Worm (Caenorhabditis elegans): Measurements from ENCODE around the gene Y69E1A.3.
"Not testable (repeated sequence)": the region's sequence is repeated elsewhere in the genome, so short reads cannot be mapped to it uniquely, and the experiment has no call there.

The Y69E1A.3 gene

DNA sequence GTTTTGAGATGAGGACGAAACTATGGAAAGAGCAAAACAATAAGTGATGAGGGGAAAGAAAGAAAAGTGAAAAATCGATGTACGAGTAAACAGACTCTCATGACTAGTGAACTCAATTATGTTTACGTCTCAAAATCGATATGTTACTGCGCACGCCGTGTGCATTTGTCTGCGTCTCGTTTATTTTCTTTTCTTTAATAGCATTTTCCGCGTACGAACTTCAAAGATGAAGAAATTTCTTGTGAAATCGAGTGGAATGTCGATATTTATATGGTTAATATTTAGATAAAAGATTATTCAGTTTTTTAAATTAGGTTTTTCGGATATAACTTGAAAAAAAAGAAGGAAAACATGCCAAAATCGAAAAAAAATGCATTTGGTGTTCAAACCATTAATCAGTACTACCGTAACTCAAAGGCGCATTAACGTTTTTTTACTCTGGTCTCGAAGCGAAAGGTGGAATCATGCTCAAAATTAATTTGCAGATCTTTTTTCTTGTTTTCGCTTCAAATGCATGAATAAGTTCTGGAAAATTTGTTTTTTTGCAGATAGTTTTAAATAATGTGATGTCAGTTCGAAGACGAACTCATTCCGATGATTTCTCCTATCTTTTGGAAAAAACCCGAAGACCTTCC is 15.1 kb upstream of the Y69E1A.3 start, which contains the start of gene fic-1:
fic-1 (plus strand) TSS at position 549 of the 635 bp plus-strand sequence.
- TF ChIP-seq unc-62 (GFP tag; optimal IDR thresholded peaks at IDR 0.05), result no peak

DNA sequence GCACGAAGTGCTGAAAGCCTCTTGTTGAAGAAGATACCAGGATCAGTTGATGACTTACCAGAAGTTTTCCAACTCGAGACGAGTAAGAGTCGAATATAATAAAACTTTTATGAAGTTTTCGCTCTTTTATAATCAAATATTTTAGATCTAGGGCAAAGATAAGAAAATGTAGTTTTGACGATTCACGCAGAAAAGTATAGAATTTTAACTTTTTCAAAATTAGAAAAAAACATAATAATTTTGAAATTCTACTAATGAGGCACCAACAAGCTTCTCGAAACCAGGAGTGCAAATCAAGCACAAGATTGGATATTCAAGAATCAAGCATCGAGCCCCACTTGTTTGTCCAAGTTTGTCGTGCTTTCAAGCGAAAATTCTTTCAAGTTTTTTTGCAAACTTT is 3.3 kb upstream of the Y69E1A.3 start, which contains the start of gene Y69E1A.1:
Y69E1A.1 (minus strand) TSS at position 101 of the 400 bp plus-strand sequence.
- TF ChIP-seq unc-62 (GFP tag; optimal IDR thresholded peaks at IDR 0.05), result no peak

DNA sequence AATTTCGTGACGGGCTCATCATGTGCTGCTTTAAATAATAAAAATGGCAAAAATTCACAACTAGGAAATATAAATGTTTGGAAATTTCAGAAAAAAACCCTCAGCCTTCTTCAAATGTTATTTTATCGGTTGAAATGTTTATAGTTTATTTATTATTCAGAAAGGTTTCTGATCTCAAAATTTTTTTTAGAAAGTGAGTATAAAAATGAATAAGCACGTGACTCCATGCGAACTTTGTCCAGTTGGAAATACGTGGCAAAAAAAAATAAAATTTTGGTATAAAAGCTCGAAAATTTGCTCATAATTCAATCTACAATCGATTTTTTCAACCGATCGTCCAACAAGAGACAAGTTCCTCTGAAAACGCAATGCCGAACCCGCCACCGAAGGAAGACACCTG is 2.6 kb upstream of the Y69E1A.3 start, which contains the start of gene nsph-3.1:
nsph-3.1 (plus strand) TSS at position 301 of the 400 bp plus-strand sequence.
- no peak for TF ChIP-seq unc-62 (GFP tag; optimal IDR thresholded peaks at IDR 0.05)

DNA sequence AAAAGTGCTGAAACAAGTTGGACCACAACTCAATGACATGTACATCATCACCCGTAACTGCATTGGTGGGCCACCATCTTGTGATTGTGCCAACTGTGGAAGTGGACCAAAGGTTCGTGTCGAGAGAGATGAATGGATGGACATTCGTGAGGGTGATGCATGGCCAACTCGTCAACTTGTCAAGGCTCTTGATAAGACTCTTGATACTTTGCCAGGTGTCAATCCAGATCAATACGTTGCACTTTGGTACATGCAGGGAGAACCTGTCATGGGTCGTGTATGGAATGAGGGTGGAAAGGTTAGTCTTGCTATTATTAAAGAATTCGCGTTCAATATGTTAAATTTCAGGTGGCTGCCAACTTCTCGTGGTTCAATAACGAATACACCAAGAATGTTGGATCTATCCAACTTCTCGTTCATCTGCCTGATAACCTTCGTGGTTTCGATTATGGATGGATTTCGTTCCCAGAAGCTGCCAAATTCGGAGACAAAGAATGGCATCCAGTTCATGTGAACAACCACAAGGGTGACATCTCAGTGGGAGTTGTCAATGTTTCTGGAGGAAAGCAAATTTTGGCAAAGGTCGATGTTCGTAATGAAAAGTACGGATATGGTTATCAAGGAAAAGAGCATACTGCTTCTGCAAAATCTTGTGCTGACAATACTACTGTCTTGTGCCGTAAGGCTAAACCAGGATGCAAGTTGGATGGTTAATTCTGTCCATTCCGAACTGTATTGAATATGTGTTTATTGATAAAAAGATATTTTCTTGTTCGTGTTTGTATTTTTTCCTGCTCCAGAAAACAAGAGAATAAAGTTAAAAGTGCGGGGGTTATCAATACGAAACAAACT is 1.5 kb upstream of the Y69E1A.3 start:
- TF ChIP-seq unc-62 (GFP tag; optimal IDR thresholded peaks at IDR 0.05), result no peak

DNA sequence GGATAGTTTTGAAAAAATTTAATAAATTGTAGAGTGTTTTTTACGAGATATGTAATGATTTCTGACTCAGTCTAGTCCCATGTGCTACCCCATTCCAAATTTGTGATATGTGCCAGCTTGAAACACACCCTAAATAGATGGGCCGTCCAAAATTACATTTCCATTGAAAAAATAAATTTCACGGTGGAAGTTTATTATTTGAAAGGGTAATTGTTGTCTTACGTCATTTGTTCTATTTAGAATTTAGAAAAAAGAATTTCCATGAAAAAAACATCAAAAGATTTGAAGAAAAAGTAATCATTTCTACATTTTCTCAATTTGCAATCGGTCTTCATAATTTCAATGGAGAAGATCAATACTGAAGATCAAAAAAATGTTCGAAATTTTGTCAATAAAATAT is 2.9 kb downstream of the Y69E1A.3 start, which contains the start of gene Y69E1A.4:
Y69E1A.4 (plus strand) TSS at position 301 of the 400 bp plus-strand sequence.
- not testable (repeated sequence) for TF ChIP-seq unc-62 (GFP tag; optimal IDR thresholded peaks at IDR 0.05)

DNA sequence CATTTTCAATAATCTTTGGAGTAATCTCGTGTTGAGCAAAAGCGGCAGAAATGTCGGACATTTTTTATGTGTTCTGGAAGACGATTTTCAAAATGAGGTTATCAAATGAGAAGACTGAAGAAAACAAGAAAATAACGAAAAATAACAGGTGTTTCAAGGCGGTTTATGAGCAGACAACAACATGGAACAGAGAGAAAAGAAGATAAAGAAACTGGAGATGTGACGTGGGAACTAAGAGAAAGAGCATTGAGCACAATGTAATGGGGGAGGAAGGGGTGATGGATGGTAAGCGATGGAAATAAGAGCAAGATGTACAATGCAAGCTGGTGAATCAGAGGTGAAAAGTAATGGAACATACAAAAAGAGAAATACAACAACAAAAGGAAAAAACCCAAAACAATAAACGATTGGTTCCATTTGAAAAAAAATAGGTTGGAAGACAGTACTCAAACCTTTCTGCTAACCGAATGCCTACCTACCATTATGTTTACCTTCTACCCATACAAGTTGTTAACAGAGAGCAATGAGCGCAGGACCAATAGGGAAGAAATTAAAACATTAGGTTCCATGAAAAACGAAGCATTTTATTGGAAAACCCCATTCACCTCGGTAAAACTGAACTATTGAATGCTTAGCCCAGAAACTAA is 5.6 kb downstream of the Y69E1A.3 start, which contains the start of gene Y69E1A.5:
Y69E1A.5 (minus strand) TSS at position 73 of the 647 bp plus-strand sequence.
- no peak for TF ChIP-seq unc-62 (GFP tag; optimal IDR thresholded peaks at IDR 0.05)

DNA sequence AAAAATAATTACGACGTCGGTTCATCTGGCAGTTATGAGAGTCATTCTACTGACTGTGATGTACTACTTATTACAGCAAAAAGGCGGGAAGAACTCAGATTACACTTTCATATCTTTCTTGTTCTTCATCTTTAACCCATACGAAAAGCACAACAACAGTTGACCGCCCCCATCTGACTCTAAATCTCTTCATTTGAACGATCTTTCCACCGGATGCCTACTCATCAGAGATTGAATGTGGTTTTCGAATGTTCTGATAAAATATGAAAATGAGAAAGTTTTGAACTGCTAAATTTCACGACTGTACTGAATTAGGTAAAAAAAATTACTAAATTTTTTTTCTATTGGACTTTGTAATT is 6.1 kb downstream of the Y69E1A.3 start, which contains the start of gene sri-19:
sri-19 (plus strand) TSS at position 143 of the 359 bp plus-strand sequence.
- TF ChIP-seq unc-62 (GFP tag; optimal IDR thresholded peaks at IDR 0.05), result no peak

DNA sequence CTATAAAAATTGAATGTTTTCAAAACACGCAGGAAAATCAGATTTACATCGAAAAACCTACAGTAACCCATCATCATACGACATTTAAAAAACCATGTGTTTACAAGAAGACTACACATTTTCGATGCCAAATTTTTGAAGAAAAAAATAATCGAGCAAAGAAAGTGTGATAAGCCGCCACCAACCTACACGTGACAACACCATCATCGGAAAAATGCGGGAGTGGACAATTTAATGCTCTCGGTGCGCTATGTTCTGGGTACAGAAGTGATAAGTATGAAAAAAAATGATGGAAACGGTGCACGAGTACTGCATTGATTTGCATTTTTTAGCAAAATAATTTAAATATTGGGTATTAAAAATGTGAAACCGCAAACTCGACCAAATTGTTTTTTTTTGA is 12.6 kb downstream of the Y69E1A.3 start:
- no peak for TF ChIP-seq unc-62 (GFP tag; optimal IDR thresholded peaks at IDR 0.05)

DNA sequence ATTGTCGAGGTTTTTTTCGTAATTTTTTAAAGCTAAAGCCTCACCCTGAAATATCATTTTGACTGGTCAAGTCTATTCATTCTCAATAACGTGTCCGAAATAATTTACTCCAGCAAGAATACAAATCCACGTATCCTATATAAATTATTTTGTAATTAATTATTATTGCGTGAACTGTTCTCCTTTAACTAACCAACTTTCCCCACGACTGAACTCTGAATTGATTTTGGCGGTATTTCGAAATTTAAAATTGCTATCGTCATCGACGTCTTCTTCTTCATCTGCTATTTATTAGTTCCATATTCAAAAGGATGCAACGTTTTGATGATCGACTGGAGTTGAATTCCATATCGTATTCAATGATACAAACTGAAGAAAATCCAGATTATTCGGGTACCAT is 14.3 kb downstream of the Y69E1A.3 start, which contains the start of the genes aqp-3 and Y69E1A.8:
aqp-3 (minus strand) TSS at position 101 of the 400 bp plus-strand sequence.
Y69E1A.8 (plus strand) TSS at position 246 of the 400 bp plus-strand sequence.
- TF ChIP-seq unc-62 (GFP tag; optimal IDR thresholded peaks at IDR 0.05), result no peak

DNA sequence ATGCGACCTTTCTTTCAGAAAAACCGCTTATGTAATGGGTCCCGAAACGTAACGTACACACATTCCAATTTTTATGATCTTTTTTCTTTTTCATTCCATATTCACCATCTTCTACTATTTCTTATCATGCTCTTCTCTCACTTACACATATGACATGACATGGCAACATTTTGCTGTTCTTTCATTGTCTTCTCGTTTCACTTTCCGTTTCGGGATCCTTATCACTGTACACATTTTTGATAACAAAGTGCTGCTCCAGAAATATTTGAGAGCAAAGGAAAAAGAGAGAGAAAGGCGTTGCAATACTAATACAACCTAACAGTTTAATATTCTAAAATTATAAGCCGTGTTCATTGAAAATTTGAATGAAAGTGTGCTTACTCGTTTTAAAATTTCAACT is 18.2 kb downstream of the Y69E1A.3 start:
- no peak for TF ChIP-seq unc-62 (GFP tag; optimal IDR thresholded peaks at IDR 0.05)

DNA sequence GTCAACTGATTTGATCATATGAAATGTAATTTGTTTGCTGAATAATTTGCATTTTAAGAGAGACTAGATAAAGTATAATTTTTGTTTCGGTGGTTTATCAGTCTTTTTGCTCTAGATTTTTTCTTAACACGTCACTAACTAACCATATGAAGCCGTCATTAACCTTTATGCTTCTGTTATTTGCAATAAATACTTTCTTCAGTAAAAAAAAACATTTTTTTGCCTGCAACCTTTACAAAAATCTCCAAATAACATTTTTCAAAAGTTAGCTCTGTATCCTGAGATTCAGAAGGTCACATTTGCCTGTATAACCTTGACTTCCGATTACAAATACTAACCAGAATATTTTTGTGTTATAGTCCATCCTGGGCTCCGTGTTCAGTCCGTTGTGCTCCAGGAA is 18.7 kb downstream of the Y69E1A.3 start:
- TF ChIP-seq unc-62 (GFP tag; optimal IDR thresholded peaks at IDR 0.05), result no peak

DNA sequence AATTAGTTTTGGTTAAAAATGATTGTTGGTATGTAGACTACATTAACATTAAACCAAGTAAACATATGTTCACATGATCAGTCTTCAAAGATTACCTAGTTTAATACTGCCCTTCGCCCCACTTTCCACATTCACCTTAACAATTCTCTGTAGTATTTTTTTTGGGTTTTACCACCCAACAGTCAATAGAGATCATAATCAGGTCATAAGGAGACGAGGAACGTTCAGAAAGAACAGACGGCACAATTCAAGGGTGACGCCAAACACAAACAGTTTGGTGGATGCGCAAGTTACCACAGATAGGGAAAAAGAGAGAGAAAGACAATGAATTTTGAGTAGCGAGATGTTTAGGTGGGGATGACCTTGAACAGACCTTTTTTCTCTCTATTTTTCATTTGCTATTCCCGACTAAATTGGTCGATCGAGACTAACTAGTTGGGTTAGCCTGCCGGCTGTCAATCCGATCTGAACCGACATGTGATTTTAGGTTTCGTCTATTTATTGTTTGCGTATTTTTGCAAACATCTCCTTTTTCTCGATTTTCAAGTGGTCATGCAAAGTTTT is 19.6 kb downstream of the Y69E1A.3 start:
- no peak for TF ChIP-seq unc-62 (GFP tag; optimal IDR thresholded peaks at IDR 0.05)

DNA sequence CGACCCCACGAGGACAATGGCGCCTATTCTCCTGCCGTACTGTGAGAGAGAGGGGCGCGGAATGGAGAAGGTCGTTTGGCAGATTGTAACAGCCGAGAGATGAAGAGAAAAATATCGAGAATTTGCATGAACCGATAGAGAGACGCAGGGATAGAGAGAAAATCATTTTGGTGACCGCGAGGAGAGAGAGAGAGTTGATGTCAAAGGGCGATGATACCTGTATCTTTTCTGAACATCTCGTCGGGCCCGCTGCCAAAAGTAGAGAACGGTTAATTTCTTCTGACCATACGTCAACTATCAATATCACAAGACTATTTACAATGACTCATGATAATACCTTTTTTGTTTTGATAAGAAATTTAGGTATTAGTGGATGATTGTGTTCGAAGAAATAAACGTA is 23.9 kb downstream of the Y69E1A.3 start:
- no peak for TF ChIP-seq unc-62 (GFP tag; optimal IDR thresholded peaks at IDR 0.05)

DNA sequence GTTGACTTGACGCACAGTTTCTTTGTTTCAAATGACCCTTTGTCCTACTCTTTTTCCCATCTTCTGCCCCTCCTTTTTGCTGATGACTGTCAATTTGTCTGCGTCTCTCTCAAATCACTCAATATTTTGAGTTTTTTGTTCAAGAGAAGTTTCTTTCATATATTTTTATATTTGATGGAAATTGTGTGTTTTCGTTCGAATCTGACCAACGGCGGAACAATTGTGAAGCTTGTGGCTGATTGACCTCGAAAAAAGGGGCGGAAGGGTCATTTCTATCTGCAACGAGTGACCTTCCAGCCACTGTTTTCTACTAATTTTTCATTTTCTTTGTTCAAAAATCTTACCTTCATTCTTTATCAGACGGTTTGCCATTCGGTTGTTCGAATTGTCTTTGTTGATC is 26.5 kb downstream of the Y69E1A.3 start:
- TF ChIP-seq unc-62 (GFP tag; optimal IDR thresholded peaks at IDR 0.05), result no peak

DNA sequence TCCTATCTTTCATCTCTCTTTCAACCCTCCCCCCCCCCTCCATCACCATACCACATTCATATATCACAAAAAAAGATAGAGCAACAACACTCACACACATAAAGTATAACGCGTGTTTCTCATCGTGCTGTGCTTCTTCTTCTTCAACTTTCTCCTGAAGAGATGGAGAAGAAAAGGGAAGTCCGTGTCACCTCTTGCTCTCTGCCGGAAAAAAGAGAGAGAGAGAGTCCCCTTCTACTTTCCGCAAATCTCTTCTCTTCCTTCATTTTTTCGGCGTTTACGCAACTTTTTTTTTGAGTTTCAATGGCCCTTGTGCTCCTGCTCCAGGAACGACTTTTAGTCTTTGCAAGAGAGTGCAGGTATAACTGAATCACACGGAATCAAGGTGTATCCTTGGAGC is 27.6 kb downstream of the Y69E1A.3 start:
- TF ChIP-seq unc-62 (GFP tag; optimal IDR thresholded peaks at IDR 0.05), result no peak

DNA sequence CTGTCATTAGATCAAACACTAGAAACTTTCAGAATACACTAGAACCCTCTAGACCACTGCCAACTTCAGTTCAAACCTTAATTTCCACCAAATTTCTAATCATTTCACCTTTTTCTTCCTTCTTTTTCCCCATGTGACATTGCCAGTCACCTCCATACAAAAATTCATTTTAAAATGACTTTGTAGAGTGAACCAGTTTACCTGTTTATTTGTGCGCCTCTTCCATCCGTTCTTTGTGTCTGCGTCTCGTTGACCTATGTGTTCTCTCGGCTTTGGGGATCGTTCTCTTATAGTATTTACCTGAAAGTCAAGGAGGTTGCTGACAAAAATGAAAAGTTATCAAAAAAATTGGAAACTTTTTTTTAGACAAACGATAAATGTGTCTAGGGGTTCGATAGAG is 28.5 kb downstream of the Y69E1A.3 start:
- TF ChIP-seq unc-62 (GFP tag; optimal IDR thresholded peaks at IDR 0.05), result no peak

All from whole organism, dauer.